Fruit fly (Drosophila melanogaster) Kc167 (cell line): ENCODE results near the gene CG13643.

Experiments used
- Sin3A ChIP-seq: fragments of >200 bp; optimal IDR thresholded peaks from 2 replicates; lab custom pipeline; 2018; ENCODE audit warnings: missing external identifiers
- h ChIP-seq: fragments of >200 bp; optimal IDR thresholded peaks from 3 replicates; lab custom pipeline; 2018; ENCODE audit warnings: missing external identifiers
- insv ChIP-seq: fragments of >200 bp; optimal IDR thresholded peaks from 3 replicates; lab custom pipeline; 2018; ENCODE audit warnings: missing external identifiers
- psq ChIP-seq: fragments of >200 bp; optimal IDR thresholded peaks from 2 replicates; lab custom pipeline; 2017; ENCODE audit warnings: missing external identifiers

DNA sequence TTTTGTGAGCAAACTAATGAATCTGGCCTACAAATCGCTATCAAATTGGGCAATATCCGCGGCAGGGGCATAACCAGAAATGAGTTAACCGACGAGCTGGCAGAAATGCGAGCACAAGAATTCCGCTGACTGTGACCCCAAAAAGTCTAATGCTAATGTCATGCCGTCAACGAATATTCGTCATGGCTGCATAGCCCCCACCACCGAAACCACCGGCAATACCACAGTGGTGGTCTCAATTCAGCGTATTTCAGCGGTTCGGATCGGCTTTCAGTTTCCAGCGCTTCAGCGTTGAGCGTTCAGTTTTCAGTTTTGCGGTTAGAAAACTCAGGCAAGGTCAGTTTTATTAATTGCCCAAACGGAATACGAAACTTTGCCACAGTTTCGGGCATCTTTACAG is 15.6 kb downstream of the CG13643 start:
- TF ChIP-seq insv (lab: Kevin White, UChicago) (no peak), Sin3A (lab: Kevin White, UChicago) (no peak), h (lab: Kevin White, UChicago) (no peak), psq (lab: Kevin White, UChicago) (no peak)
